Fruit fly (Drosophila melanogaster): ENCODE measurements around the gene CG8519.

Gene CG8519

DNA sequence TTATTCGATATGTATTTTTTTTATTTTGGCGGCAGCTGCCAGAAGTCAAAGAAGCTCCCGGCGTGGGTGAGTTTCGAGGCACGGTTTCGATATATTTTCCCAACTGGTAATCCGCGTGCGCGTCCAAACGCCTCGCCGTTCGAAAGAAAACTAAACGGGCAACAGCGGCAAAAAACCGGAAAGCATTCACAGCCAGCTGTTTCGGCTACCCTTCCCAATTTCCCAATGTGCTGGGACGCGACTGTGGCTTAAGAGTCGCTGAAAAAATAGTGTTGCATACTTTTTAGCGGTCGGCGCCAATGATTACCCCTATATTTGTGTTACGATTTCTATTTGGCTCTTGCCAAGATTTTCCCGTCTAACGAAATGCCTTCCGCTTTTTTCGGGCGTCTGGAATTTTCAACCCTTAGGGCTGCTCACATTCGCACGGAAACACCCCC lies 1.3 kb upstream of the CG8519 start, which contains the start of gene SP1173 (continued):
- TF ChIP-seq Antp (GFP tag; optimal IDR thresholded peaks at IDR 0.05) (peak; percentile 42), mirr (GFP tag; optimal IDR thresholded peaks at IDR 0.05) (peak; percentile 66), wek (GFP tag; optimal IDR thresholded peaks at IDR 0.05) (peak; percentile 52), Usf (GFP tag; optimal IDR thresholded peaks at IDR 0.05) (no peak), pan (optimal IDR thresholded peaks at IDR 0.05) (no peak), pan (GFP tag; optimal IDR thresholded peaks at IDR 0.05 in 1 of 2, IDR thresholded peaks at IDR 0.05 in 1 of 2) (peak in 1 of 2 experiments; percentile 67), CrebB (tag; optimal IDR thresholded peaks at IDR 0.05) (peak; percentile 66), yki (optimal IDR thresholded peaks at IDR 0.05) (no peak), MBD-R2 (GFP tag; IDR thresholded peaks at IDR 0.05) (peak; percentile 47; the same call in 1 of the 2 replicates), grn (GFP tag; optimal IDR thresholded peaks at IDR 0.05) (no peak), CG32532 (GFP tag; IDR thresholded peaks at IDR 0.05) (peak; percentile 52; the same call in 1 of the 2 replicates), vnd (GFP tag; IDR thresholded peaks at IDR 0.05; ENCODE audit: partially characterized antibody) (peak; percentile 48; the same call in 1 of the 3 replicates), CG17186 (GFP tag; optimal IDR thresholded peaks at IDR 0.05) (peak; percentile 35), Oaz (GFP tag; IDR thresholded peaks at IDR 0.05) (no peak), Camta (GFP tag; optimal IDR thresholded peaks at IDR 0.05) (peak; percentile 9), Nf-YC (tag; optimal IDR thresholded peaks at IDR 0.05) (peak; percentile 39), Scr (GFP tag; IDR thresholded peaks at IDR 0.05; ENCODE audit: partially characterized antibody) (peak; percentile 50), caup (GFP tag; optimal IDR thresholded peaks at IDR 0.05; ENCODE audit: severe bottlenecking) (peak; percentile 65), E2f2 (GFP tag; IDR thresholded peaks at IDR 0.05) (peak; percentile 54), jigr1 (GFP tag; IDR thresholded peaks at IDR 0.05) (no peak), pfk (GFP tag; optimal IDR thresholded peaks at IDR 0.05) (peak; percentile 2), H2.0 (GFP tag; IDR thresholded peaks at IDR 0.05) (no peak), Xrp1 (GFP tag; IDR thresholded peaks at IDR 0.05) (peak; percentile 35; the same call in 1 of the 2 replicates), tll (GFP tag; optimal IDR thresholded peaks at IDR 0.05) (peak in 1 of 2 experiments; percentile 16), CG7839 (tag; optimal IDR thresholded peaks at IDR 0.05) (peak; percentile 15), prd (optimal IDR thresholded peaks at IDR 0.05) (no peak), prd (GFP tag; IDR thresholded peaks at IDR 0.05) (0 out of 3 replicates have a peak, but pooled peaks have one; percentile 37), Hr51 (GFP tag; optimal IDR thresholded peaks at IDR 0.05) (peak; percentile 13 to 29), Dp (GFP tag; optimal IDR thresholded peaks at IDR 0.05) (peak; percentile 3), fu2 (GFP tag; optimal IDR thresholded peaks at IDR 0.05) (no peak), CG34422 (GFP tag; IDR thresholded peaks at IDR 0.05) (peak; percentile 88; the same call in 1 of the 3 replicates), Drgx (GFP tag; IDR thresholded peaks at IDR 0.05) (peak; percentile 48; the same call in 1 of the 2 replicates), CG7372 (GFP tag; IDR thresholded peaks at IDR 0.05) (0 out of 2 replicates have a peak, but pooled peaks have one; percentile 17), rib (GFP tag; IDR thresholded peaks at IDR 0.05) (peak; percentile 74; the same call in 1 of the 2 replicates), chif (GFP tag; optimal IDR thresholded peaks at IDR 0.05) (no peak), Dek (tag; optimal IDR thresholded peaks at IDR 0.05) (peak; percentile 48), CG17829 (tag; optimal IDR thresholded peaks at IDR 0.05) (peak; percentile 15), Gsc (GFP tag; IDR thresholded peaks at IDR 0.05) (no peak), CG6791 (GFP tag; IDR thresholded peaks at IDR 0.05; ENCODE audit: partially characterized antibody) (peak; percentile 66; the same call in 1 of the 3 replicates), CG13624 (GFP tag; optimal IDR thresholded peaks at IDR 0.05) (peak; percentile 50), CG32767 (GFP tag; IDR thresholded peaks at IDR 0.05) (peak; percentile 49; the same call in 1 of the 2 replicates), Med (GFP tag) (peak; percentile 85), CG2199 (GFP tag; IDR thresholded peaks at IDR 0.05) (peak; percentile 85; the same call in 1 of the 3 replicates), D19A (tag; optimal IDR thresholded peaks at IDR 0.05) (peak; percentile 36), hkb (optimal IDR thresholded peaks at IDR 0.05) (no peak), hkb (GFP tag; IDR thresholded peaks at IDR 0.05) (peak; percentile 73), salm (tag; optimal IDR thresholded peaks at IDR 0.05) (no peak), CG34376 (GFP tag; optimal IDR thresholded peaks at IDR 0.05) (peak; percentile 80), NC2α (GFP tag; optimal IDR thresholded peaks at IDR 0.05) (no peak), CG11456 (GFP tag; IDR thresholded peaks at IDR 0.05) (no peak; the same call in 2 of the 3 replicates), ATbp (GFP tag; optimal IDR thresholded peaks at IDR 0.05) (no peak)

Data from whole organism, embryonic.